Fruit fly (Drosophila melanogaster) whole organism: Measurements from ENCODE around the gene bcn92.

Source experiments
- CG8478 ChIP-seq: fragments of >200 bp; optimal IDR thresholded peaks from 2 replicates; lab custom pipeline; 2018; ENCODE audit warnings: inconsistent platforms
- Dll ChIP-seq: fragments of >200 bp; optimal IDR thresholded peaks from 2 replicates; lab custom pipeline; 2017
- EcR ChIP-seq, 2 experiments: fragments of >200 bp; optimal IDR thresholded peaks; 2 replicates each; lab custom pipeline; 2017; ENCODE audit warnings: missing biosample characterization in 2 of 2, missing genetic modification characterization in 2 of 2, missing genetic modification reagents in 2 of 2
- pan ChIP-seq: fragments of >200 bp; optimal IDR thresholded peaks from 2 replicates; lab custom pipeline; 2017
- psq ChIP-seq: fragments of >200 bp; optimal IDR thresholded peaks from 2 replicates; lab custom pipeline; 2017
- usp ChIP-seq: fragments of >200 bp; optimal IDR thresholded peaks from 2 replicates; lab custom pipeline; 2017; ENCODE audit warnings: missing biosample characterization, missing genetic modification characterization, mixed read lengths

The bcn92 gene

DNA sequence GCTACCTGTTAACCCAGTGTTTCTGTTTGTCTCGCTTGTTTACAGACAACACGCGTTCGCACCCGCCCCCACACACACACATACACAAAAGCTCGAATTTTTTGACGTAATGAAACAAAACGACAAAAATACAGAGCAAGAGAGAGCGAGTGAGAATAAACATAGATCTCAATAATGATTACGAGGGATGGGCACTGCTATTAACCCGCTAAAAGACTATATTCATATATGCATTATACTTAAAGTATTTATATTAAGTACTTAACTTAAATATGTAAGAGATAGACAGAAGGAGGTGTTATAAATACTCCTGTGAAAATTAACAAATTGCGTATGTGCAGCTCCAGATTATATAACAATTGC is 7.6 kb downstream of the bcn92 start:
- TF ChIP-seq CG8478 (lab: Kevin White, UChicago) (no peak), usp (GFP tag; lab: Kevin White, UChicago) (no peak), pan (lab: Kevin White, UChicago) (no peak), Dll (no peak), psq (lab: Kevin White, UChicago) (no peak), EcR (GFP tag; optimal IDR thresholded peaks at IDR 0.05; lab: Kevin White, UChicago) (no peak)

DNA sequence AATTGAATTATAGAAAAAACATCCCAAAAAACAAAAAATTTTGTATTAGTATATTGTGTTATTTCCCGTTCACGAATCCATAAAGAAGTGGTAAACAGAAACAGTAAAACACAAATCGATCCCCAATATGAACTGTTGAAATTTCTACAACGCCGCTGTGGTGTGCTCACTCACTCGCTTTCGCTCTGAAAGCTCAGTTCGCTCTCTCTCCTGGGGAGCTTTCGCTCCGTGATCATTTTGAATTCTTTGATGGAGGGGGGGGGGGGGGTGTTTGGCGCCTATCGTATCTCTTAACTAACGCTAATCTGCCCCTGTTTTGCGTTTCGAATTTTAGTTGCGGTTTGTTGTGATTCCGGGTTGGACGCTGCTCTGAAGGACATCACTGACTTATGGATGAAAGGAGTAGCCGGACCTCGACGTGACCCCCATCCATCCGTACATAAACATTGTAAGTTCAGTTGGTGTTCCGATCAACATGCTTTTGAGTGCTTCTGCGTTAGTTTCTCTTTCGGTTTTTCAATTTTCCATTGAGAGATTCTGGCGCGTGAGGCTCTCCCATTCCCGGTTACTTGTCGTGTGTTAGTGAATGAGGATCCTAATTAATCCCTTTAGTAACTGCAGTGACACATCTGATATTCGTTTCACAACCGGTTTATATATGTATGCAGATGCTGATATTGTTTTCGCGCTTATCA is 8.1 kb downstream of the bcn92 start, which contains the start of gene D2hgdh:
Gene D2hgdh, plus strand, starts transcription at position 331 of the 695 bp plus-strand sequence.
- TF ChIP-seq CG8478 (lab: Kevin White, UChicago) (no peak), usp (GFP tag; lab: Kevin White, UChicago) (no peak), Dll (peak; percentile 64)

DNA sequence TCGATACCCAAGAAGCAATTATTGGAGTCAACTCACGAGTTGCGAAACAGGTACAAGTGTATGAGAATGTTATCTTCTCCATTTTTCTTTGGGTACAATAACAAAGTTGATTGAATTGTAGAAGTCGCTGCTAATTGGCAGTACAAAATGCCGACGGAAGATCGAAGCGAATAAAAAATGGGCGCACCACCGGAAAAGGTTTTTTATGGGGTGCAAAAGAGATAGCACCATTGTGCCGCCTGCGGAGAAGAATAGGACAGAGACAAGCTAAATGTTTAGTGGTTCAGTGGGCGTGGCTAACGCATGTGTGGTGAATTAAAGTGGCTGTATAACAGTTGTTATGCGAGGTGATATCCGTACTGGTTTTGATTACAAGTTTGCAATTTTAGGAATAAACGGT is 9.0 kb downstream of the bcn92 start:
- TF ChIP-seq CG8478 (lab: Kevin White, UChicago) (peak; percentile 39), usp (GFP tag; lab: Kevin White, UChicago) (no peak)

DNA sequence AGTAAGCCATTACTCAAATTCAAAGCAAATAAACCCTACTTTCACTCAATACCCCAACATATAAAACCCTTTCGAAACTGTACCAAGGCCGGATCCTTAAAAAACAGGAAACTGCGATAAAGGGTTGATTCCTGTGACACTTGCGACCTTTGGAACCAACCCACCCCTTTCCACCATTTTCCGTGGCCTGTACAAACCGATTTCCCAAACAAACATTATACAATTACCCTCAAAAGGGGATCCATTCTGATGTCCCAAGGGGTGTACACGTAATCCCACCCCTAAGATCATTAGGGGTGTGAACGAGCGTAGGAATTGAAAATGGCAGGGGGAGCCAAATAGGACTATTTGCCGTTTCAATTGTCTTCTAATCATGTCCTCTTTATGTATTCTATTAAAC is 9.8 kb downstream of the bcn92 start:
- TF ChIP-seq pan (lab: Kevin White, UChicago) (no peak), Dll (no peak), CG8478 (lab: Kevin White, UChicago) (no peak), psq (lab: Kevin White, UChicago) (no peak), usp (GFP tag; lab: Kevin White, UChicago) (no peak), EcR (GFP tag; optimal IDR thresholded peaks at IDR 0.05; lab: Kevin White, UChicago) (no peak)

DNA sequence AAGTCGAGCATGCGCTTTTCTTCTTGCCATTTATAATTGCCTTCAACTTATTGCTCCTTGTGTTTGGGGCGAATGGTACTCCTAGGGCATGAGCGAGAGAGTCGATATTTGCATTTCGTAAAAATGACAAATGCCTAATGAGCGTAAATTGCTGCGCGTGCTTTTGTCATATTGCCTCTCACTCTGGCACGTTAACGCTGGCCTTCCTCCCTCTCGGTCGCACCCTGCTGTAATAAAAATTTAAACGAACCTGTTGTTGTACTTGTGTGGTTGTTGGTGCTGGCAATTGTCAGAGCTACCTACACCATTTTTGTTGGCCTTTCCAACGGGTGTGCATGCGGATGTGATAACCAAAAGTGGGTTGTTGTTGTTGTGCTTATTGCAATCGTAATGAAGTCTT is 11.0 kb downstream of the bcn92 start:
- no peak for TF ChIP-seq Dll
- TF ChIP-seq EcR (GFP tag; optimal IDR thresholded peaks at IDR 0.05; lab: Kevin White, UChicago): peak in 1 of 2 experiments; percentile 24

DNA sequence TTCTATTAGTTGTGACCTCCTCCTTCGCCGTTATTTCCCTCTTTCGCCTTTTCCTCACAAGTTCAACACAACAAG is 11.3 kb downstream of the bcn92 start, which contains the start of gene ph-p:
Gene ph-p, minus strand, starts transcription at position 30 of the 75 bp plus-strand sequence.
- TF ChIP-seq psq (lab: Kevin White, UChicago): no peak
- TF ChIP-seq CG8478 (lab: Kevin White, UChicago): no peak
- no peak for TF ChIP-seq pan (lab: Kevin White, UChicago)

DNA sequence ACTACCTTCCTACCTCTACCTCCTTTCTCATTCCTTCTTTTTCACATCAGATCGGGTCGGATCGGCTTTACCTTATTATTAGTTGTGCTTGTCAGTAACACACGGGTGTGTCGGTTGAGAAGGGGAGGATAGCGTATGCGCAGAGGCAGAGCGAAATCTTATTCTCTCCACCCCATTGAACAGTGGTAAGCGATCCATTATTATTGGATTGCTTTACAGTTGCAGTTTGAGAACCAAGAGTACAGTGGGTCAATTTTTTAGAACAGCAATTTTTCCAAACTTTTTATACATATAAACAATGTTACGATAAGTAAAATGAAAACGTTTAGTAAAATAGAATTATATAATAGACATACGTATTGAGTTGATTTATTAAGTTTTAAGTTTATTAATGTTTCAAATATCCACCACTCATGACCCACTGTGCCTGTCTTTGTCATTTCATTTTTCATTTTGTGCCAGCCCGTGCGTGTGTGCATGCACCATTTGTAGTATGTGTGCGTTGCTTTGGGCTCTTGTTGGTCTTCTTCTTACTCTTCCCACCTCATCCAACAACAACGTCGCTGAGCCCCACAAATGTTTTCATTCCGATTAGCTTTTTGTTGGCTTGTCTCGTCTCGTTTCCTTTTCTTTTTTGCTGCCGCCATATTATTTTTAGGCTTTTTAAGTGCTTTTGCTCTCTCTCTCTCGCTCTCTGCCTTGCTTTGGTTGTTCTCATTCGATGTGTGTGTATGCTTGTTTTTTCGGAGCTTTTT is 11.7 kb downstream of the bcn92 start:
- TF ChIP-seq usp (GFP tag; lab: Kevin White, UChicago) (no peak), psq (lab: Kevin White, UChicago) (no peak), EcR (GFP tag; optimal IDR thresholded peaks at IDR 0.05; lab: Kevin White, UChicago) (peak in 1 of 2 experiments; percentile 20)

DNA sequence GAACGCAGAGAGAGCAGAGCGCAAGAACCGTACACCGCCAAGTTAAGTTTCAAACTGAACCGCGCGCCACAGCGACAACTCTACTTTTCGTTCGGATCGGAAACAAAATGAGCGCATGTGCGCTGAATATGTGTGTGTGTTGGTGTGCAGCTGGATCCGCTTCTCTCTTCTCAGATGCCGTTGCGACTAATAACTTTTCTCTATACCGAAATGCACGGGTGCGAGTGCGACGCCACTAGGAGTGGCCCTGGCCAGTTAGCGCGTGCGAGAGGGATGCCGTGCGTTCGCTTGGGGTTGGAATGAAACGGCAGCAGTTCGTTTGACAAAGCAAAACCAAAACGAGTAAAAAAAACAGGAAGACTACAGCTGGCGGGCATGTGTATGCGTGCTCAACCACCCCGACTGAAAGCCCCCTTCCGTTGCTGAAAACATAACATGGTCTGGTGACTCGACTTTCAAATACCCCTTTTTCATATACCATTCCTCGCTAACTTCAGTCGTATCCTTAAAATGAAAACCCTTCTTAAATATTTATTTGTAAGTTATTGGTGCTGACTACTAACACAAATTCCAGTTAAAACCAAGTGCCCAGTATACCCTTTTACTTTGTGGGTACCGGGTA is 12.5 kb downstream of the bcn92 start:
- peak; percentile 82 for TF ChIP-seq CG8478 (lab: Kevin White, UChicago)
- TF ChIP-seq psq (lab: Kevin White, UChicago): no peak
- TF ChIP-seq usp (GFP tag; lab: Kevin White, UChicago): no peak
- TF ChIP-seq EcR (GFP tag; optimal IDR thresholded peaks at IDR 0.05; lab: Kevin White, UChicago): peak in 1 of 2 experiments; percentile 39
- TF ChIP-seq pan (lab: Kevin White, UChicago): peak; percentile 98
- TF ChIP-seq Dll: no peak

DNA sequence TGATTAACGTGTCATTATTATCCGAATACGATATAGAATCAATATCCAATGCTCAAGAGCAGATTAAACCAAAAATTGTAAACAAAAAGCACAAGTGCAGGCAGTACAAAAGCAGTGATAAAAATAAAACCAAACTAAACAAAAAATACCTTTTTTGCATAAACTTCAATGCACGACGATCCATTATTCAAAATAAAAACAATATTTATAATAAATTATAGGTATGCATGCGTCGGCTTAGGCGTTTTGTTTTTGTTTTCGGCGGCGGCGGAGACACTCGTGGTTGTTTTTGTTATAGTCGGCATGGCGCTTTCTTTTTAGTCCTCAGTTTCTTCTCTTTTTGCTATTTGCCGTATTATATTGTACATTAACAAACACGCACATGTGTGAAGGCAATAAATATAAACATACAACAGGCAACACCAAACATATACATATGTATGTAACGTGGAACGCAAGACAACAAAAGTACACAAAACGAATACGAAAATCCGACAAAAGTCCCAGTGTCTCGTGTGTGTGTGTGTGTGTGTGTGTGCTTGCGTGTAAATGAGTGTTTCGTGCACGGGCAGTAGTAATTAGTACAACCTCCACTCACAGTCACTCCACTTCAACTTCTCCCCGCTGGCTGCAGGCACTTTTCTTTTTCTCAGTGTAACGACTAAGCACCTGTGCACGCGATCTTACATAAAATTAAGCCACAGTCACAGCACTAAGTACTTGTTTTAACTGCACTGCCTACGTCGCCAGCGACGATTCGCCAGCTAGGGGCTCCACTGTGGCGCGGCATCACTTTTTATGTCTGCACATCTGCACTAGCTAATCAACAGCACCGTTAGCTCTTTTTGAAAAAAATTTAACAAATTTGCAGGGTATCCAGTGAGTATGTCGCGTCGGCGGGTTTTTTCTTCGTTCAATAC is 13.3 kb downstream of the bcn92 start:
- no peak for TF ChIP-seq EcR (GFP tag; optimal IDR thresholded peaks at IDR 0.05; lab: Kevin White, UChicago)
- TF ChIP-seq usp (GFP tag; lab: Kevin White, UChicago): no peak
- no peak for TF ChIP-seq pan (lab: Kevin White, UChicago)
- no peak for TF ChIP-seq Dll
- TF ChIP-seq CG8478 (lab: Kevin White, UChicago): no peak

DNA sequence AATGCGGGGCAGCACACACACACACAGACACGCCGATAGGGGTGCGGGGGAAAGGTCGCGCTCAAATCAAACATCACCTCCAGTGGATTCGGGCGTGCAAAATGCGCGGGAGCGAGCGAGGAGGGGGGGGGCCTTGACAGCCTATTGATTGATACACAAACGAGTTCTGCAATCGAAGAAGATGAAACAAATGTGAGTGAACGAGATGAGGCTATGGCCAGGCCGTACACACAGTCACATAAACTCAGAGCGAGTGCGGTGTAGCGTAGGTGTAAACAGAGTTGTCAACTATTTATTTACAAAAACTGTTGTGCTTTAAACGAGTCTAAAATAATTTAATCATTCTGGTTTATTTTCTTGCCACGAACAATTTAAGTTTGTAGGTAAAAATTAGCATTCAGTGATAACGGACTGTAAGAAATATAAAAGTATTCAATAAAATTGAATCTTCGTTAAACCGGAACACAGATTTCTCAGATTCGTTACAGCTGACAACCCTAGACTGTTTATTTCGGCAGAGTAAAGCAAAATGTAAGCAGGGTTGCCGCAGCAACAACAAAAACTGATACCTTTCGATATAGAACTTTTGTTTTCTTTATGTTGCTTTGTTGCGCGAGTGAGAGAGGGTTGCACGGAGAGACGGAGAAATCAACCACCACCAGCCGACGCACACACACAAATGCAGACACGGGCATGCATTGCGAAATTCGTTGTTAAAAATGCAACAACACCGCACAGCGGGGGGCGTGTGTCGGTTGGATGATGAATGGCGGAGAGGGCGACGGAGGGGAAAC is 14.3 kb downstream of the bcn92 start:
- TF ChIP-seq pan (lab: Kevin White, UChicago) (peak; percentile 60), Dll (no peak)

DNA sequence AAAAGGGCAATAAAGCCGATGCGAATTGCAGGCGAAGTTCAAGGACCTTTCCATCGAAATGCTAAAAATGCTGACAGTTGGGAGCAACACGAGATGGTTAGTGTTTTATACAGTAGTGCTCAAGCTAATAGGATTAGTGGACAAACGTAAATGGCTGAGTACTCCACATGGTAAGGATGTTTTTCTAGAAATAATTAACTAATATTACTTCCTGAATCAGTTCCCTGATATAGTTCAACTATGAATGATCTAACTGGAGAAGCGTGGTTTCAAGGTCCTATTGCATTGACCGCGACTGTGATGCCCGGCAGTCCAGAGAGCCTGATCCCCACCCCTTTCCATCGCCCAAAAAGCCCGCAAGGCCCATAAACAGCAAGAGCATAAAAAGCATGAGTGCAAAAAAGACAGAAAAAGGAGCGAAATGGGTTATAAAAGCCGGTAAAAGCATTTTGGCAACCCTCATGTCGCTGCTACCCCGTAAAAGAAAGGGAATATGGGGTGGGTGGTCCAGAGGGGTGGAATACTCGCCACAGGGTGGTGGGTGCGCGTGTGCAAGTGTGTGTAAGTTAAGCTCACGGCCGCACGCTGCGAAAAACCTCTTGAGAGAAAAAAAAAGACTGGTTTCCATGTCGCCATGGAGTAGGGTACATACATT is 15.1 kb downstream of the bcn92 start:
- TF ChIP-seq CG8478 (lab: Kevin White, UChicago) (no peak), psq (lab: Kevin White, UChicago) (no peak), pan (lab: Kevin White, UChicago) (no peak), EcR (GFP tag; optimal IDR thresholded peaks at IDR 0.05; lab: Kevin White, UChicago) (no peak), Dll (no peak), usp (GFP tag; lab: Kevin White, UChicago) (no peak)
